Worm (Caenorhabditis elegans) whole organism, young adult: Measurements from ENCODE around the gene atln-1.

ENCODE experiments used
- F37B4.10 ChIP-seq: fragments of 200-800 bp; sonication (Bioruptor generic); IDR thresholded peaks from 2 replicates; pipeline ENCODE4 v1.3.6; 2022; ENCODE audit warnings: missing genetic modification characterization, missing compliant biosample characterization
- F39B2.1 ChIP-seq: fragments of 200-800 bp; sonication (Bioruptor generic); IDR thresholded peaks from 2 replicates; pipeline ENCODE4 v1.3.6; 2022; ENCODE audit warnings: missing genetic modification reagents, missing genetic modification characterization, missing compliant biosample characterization
- Y56A3A.18 ChIP-seq: fragments of 200-800 bp; sonication (Bioruptor generic); IDR thresholded peaks from 2 replicates; pipeline ENCODE4 v1.3.6; 2022; ENCODE audit warnings: missing genetic modification reagents, missing genetic modification characterization, missing compliant biosample characterization
- Y79H2A.3 ChIP-seq: fragments of 200-800 bp; sonication (Bioruptor generic); conservative IDR thresholded peaks from 2 replicates; pipeline ENCODE4 v1.3.6; 2022; ENCODE audit warnings: missing genetic modification reagents, missing genetic modification characterization, missing compliant biosample characterization
- Y95B8A.8 ChIP-seq: fragments of 200-800 bp; sonication (Bioruptor generic); IDR thresholded peaks from 2 replicates; pipeline ENCODE4 v1.3.6; 2022; ENCODE audit warnings: missing genetic modification reagents, missing genetic modification characterization, missing compliant biosample characterization
- ama-1 ChIP-seq, 3 experiments: fragments of 150-350 bp in 1 of 3; sonication (generic microtip) in 2 of 3; optimal IDR thresholded peaks; 2 replicates each; lab custom pipeline; 2014 to 2018; ENCODE audit warnings: missing biosample characterization in 2 of 3, missing genetic modification characterization in 2 of 3, missing genetic modification reagents in 2 of 3
- cebp-2 ChIP-seq: fragments of 200-800 bp; sonication (Bioruptor generic); IDR thresholded peaks from 2 replicates; pipeline ENCODE4 v1.3.6; 2022; ENCODE audit warnings: missing genetic modification characterization, missing compliant biosample characterization
- mcd-1 ChIP-seq: fragments of 200-800 bp; sonication (Bioruptor generic); IDR thresholded peaks from 2 replicates; pipeline ENCODE4 v1.3.6; 2022; ENCODE audit warnings: missing genetic modification reagents, missing genetic modification characterization, missing compliant biosample characterization
- snpc-3.4 ChIP-seq: sonication (generic microtip); optimal IDR thresholded peaks from 2 replicates; lab custom pipeline; 2017; ENCODE audit warnings: missing genetic modification characterization, mild to moderate bottlenecking, missing compliant biosample characterization, antibody characterized with exemption, moderate library complexity, missing genotype, missing genetic modification reagents
- unc-130 ChIP-seq: sonication (generic microtip); optimal IDR thresholded peaks from 2 replicates; lab custom pipeline; 2016; ENCODE audit warnings: missing genetic modification reagents, missing genetic modification characterization, missing compliant biosample characterization
- xnd-1 ChIP-seq: sonication (generic microtip); optimal IDR thresholded peaks from 2 replicates; lab custom pipeline; 2016; ENCODE audit warnings: missing genotype, missing genetic modification reagents, missing genetic modification characterization, missing compliant biosample characterization
- ztf-22 ChIP-seq: fragments of 200-800 bp; sonication (Bioruptor generic); optimal IDR thresholded peaks from 2 replicates; lab custom pipeline; 2018; ENCODE audit warnings: mild to moderate bottlenecking, missing genetic modification characterization, moderate library complexity, missing compliant biosample characterization
- ztf-3 ChIP-seq: fragments of 200-800 bp; sonication (Bioruptor generic); optimal IDR thresholded peaks from 2 replicates; lab custom pipeline; 2018; ENCODE audit warnings: mild to moderate bottlenecking, missing genetic modification characterization, missing compliant biosample characterization

DNA sequence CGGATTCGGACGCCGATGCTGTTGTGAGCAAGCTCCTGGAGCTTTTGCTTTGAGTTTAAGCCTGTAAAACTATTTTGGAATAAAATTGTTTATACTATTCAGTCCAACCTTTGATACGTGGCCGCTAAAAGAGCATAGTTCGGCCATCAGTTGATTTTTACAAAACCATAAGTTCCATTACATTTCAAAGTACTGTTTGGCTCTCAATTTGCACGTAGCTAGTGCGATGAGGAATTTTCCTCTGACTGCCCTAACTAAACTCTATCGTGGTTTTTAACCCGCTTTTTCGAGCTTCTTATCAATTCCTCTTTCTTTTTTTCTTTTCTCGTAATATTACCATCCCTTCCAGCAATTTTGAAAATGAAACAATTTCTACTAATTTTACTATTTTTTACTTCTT lies 35.0 kb downstream of the atln-1 start, which contains the start of gene clec-80:
- TF ChIP-seq F39B2.1 (no peak), ama-1 (optimal IDR thresholded peaks at IDR 0.05; lab: Kevin White, UChicago) (no peak), ama-1 (GFP tag; optimal IDR thresholded peaks at IDR 0.05; lab: Kevin White, UChicago) (no peak), cebp-2 (GFP tag; lab: Robert Waterston, UW) (no peak), F37B4.10 (GFP tag; lab: Robert Waterston, UW) (no peak), Y79H2A.3 (no peak), snpc-3.4 (no peak), Y56A3A.18 (GFP tag; lab: Robert Waterston, UW) (no peak), Y95B8A.8 (GFP tag; lab: Robert Waterston, UW) (no peak), mcd-1 (GFP tag; lab: Robert Waterston, UW) (no peak), xnd-1 (no peak), unc-130 (GFP tag; lab: Kevin White, UChicago) (no peak), ztf-3 (GFP tag; lab: Kevin White, UChicago) (no peak), ztf-22 (no peak)
